Worm (Caenorhabditis elegans): Measurements from ENCODE around the gene swsn-3.

The swsn-3 gene

DNA sequence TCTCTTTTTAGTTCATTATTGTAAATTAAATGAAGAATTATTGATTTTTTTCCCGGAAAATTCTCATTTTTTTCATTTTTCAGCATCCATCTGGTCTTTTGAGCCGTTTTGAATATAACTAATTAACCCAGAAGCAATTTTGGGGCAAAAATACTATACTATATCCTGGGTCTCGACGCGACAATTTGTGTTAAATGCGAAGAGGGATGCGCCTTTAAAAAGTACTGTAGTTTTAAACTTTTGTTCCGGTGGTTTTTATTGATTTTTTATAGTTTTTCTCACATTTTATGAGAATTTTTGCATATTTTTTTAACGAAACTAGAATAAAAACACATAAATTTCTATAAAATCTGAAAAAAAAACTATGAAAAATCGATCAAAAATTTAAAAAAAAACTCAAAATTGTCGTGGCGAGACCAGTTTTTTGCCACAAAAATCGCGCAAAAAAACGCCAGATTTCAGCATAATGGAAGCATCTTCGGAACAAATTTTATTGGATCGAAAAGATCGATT is 19.6 kb upstream of the swsn-3 start, which contains the start of gene tbcc-1:
Gene tbcc-1, plus strand, starts transcription at position 463 of the 513 bp plus-strand sequence.
- TF ChIP-seq tbx-2 (tag; optimal IDR thresholded peaks at IDR 0.05) (no peak), Y116A8C.19 (tag; optimal IDR thresholded peaks at IDR 0.05; ENCODE audit: borderline replicate concordance) (no peak), ceh-8 (GFP tag; optimal IDR thresholded peaks at IDR 0.05) (no peak), F16B12.6 (tag; optimal IDR thresholded peaks at IDR 0.05) (no peak), nhr-77 (tag; optimal IDR thresholded peaks at IDR 0.05) (no peak), nhr-90 (tag; optimal IDR thresholded peaks at IDR 0.05; ENCODE audit: poor library complexity) (no peak)

DNA sequence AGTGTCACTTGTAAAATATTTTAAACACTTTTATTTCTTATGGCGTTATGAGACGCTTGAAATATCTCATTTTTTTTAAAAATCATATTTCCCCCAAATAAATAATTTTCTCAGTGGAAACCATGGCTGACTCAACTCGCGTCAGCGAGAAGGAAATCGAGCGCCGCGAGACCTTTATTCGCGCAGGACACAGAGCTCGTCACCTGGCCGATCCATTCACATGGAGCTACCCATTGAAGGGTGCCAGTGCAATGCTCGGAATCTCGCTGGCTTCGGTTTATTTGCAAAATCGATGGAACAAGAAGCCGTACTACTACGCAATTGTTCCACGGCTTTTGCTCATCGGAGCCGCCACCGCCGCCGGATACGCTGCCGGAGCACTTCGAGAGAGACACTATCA is 18.3 kb upstream of the swsn-3 start, which contains the start of gene nduc-2:
Gene nduc-2, plus strand, starts transcription at position 113 of the 400 bp plus-strand sequence.
- TF ChIP-seq nhr-76 (tag; optimal IDR thresholded peaks at IDR 0.05) (no peak), nhr-71 (tag; optimal IDR thresholded peaks at IDR 0.05) (peak; percentile 34), nhr-12 (tag; optimal IDR thresholded peaks at IDR 0.05) (no peak), ceh-88 (GFP tag; IDR thresholded peaks at IDR 0.05) (no peak), nhr-84 (tag; optimal IDR thresholded peaks at IDR 0.05) (no peak), unc-62 (GFP tag; optimal IDR thresholded peaks at IDR 0.05) (no peak), aha-1 (tag; optimal IDR thresholded peaks at IDR 0.05) (no peak), ama-1 (optimal IDR thresholded peaks at IDR 0.05) (peak; percentile 11), blmp-1 (tag; optimal IDR thresholded peaks at IDR 0.05) (no peak), pax-3 (tag; optimal IDR thresholded peaks at IDR 0.05) (peak; percentile 3), skn-1 (tag; optimal IDR thresholded peaks at IDR 0.05) (no peak), fos-1 (tag; optimal IDR thresholded peaks at IDR 0.05) (no peak), grh-1 (GFP tag; IDR thresholded peaks at IDR 0.05) (peak; percentile 21; the same call in 1 of the 2 replicates), efl-1 (optimal IDR thresholded peaks at IDR 0.05) (no peak), efl-1 (GFP tag; optimal IDR thresholded peaks at IDR 0.05 in 1 of 2) (no peak), ces-1 (GFP tag; optimal IDR thresholded peaks at IDR 0.05) (no peak), unc-30 (tag; optimal IDR thresholded peaks at IDR 0.05) (no peak), nhr-11 (tag; optimal IDR thresholded peaks at IDR 0.05) (no peak)

DNA sequence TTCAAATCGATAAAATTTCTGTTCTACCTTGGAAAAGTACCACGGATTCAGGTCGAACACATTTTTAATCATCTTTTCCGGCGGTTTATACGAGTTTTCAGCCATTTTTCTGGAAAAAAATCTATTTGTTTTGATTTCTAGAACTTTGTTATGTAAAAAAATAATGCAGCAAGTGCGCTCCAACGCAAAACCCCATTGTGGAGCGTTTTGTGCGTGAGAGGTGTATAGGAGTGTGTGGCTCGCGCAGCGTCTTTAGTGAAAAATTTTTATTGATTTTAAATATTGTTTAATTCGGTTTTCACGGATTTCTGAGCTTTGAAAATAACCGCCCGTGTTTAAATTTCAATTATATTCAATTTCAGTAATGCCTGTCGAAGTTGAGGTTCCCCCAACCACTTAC is 17.4 kb upstream of the swsn-3 start, which contains the start of gene Y71H2AM.20:
Gene Y71H2AM.20, minus strand, starts transcription at position 109 of the 400 bp plus-strand sequence.
- TF ChIP-seq ceh-82 (tag; optimal IDR thresholded peaks at IDR 0.05) (peak; percentile 96 to 99 (median 99)), ceh-88 (GFP tag; IDR thresholded peaks at IDR 0.05) (peak; percentile 88), zag-1 (tag; optimal IDR thresholded peaks at IDR 0.05) (peak; percentile 85), elt-2 (tag; optimal IDR thresholded peaks at IDR 0.05) (peak; percentile 42), nhr-71 (tag; optimal IDR thresholded peaks at IDR 0.05) (peak; percentile 98), lin-39 (tag; optimal IDR thresholded peaks at IDR 0.05) (peak; percentile 61), mdl-1 (tag; optimal IDR thresholded peaks at IDR 0.05) (peak in 1 of 2 experiments; percentile 93), fkh-4 (tag; optimal IDR thresholded peaks at IDR 0.05; ENCODE audit: borderline replicate concordance) (no peak), lin-15B (tag; optimal IDR thresholded peaks at IDR 0.05) (peak; percentile 99), nhr-76 (tag; optimal IDR thresholded peaks at IDR 0.05) (no peak), ceh-8 (GFP tag; optimal IDR thresholded peaks at IDR 0.05) (peak; percentile 86), hpl-2 (GFP tag; optimal IDR thresholded peaks at IDR 0.05) (peak; percentile 81), snpc-4 (tag; optimal IDR thresholded peaks at IDR 0.05) (peak; percentile 90), nhr-77 (tag; optimal IDR thresholded peaks at IDR 0.05) (peak; percentile 93), ztf-11 (tag; optimal IDR thresholded peaks at IDR 0.05) (peak in 1 of 2 experiments; percentile 81), ceh-90 (tag; optimal IDR thresholded peaks at IDR 0.05) (no peak), hlh-17 (GFP tag; optimal IDR thresholded peaks at IDR 0.05; ENCODE audit: borderline replicate concordance) (no peak), ceh-63 (GFP tag; optimal IDR thresholded peaks at IDR 0.05) (no peak), ets-5 (GFP tag; IDR thresholded peaks at IDR 0.05) (no peak), F16B12.6 (tag; optimal IDR thresholded peaks at IDR 0.05) (peak; percentile 80), nhr-85 (tag) (peak; percentile 93), efl-3 (GFP tag; optimal IDR thresholded peaks at IDR 0.05) (no peak), pag-3 (tag; optimal IDR thresholded peaks at IDR 0.05; ENCODE audit: borderline replicate concordance, insufficient read depth) (peak; percentile 56), sup-37 (GFP tag; optimal IDR thresholded peaks at IDR 0.05) (no peak), unc-98 (GFP tag; IDR thresholded peaks at IDR 0.05) (peak; percentile 35; the same call in 1 of the 2 replicates), mef-2 (tag; optimal IDR thresholded peaks at IDR 0.05) (peak; percentile 79), mep-1 (tag; optimal IDR thresholded peaks at IDR 0.05) (peak; percentile 99), C34B4.2 (tag; optimal IDR thresholded peaks at IDR 0.05) (no peak), nhr-11 (tag; optimal IDR thresholded peaks at IDR 0.05) (peak; percentile 29), vab-15 (tag; optimal IDR thresholded peaks at IDR 0.05) (peak; percentile 84), snu-23 (GFP tag; optimal IDR thresholded peaks at IDR 0.05) (peak; percentile 99), unc-86 (tag; optimal IDR thresholded peaks at IDR 0.05) (peak; percentile 92), grh-1 (GFP tag; IDR thresholded peaks at IDR 0.05) (peak; percentile 40; the same call in 1 of the 2 replicates)
